Fruit fly (Drosophila melanogaster) whole organism, wandering third instar larva: ENCODE data around the gene Gfrl.

Experiments used
- CrebA ChIP-seq: fragments of 200-800 bp; sonication (Bioruptor generic); optimal IDR thresholded peaks from 2 replicates; lab custom pipeline; 2016; ENCODE audit warnings: missing biosample characterization, mild to moderate bottlenecking, missing genetic modification characterization, borderline replicate concordance
- Dif ChIP-seq: fragments of 200-275, 200-300 bp; sonication (Bioruptor generic); optimal IDR thresholded peaks from 2 replicates; lab custom pipeline; 2018; ENCODE audit warnings: missing biosample characterization, missing genetic modification characterization; ENCODE audit not compliant: partially characterized antibody
- Rel ChIP-seq, 2 experiments: fragments of 200-800 bp; sonication (Bioruptor generic) in 1 of 2; optimal IDR thresholded peaks; 2 replicates in 1 of 2; 3 replicates in 1 of 2; lab custom pipeline; 2016 to 2019; ENCODE audit warnings: mild to moderate bottlenecking in 2 of 2, missing biosample characterization in 2 of 2, missing genetic modification characterization in 2 of 2, moderate library complexity in 1 of 2
- pan ChIP-seq: fragments of >200 bp; optimal IDR thresholded peaks from 2 replicates; lab custom pipeline; 2017
- psq ChIP-seq: fragments of 200-800 bp; sonication (Bioruptor generic); optimal IDR thresholded peaks from 3 replicates; lab custom pipeline; 2017; ENCODE audit warnings: missing biosample characterization, mild to moderate bottlenecking, missing genetic modification characterization, moderate library complexity
- rgr ChIP-seq: fragments of 200-800 bp; sonication (Bioruptor generic); optimal IDR thresholded peaks from 3 replicates; lab custom pipeline; 2016; ENCODE audit warnings: missing biosample characterization, mild to moderate bottlenecking, missing genetic modification characterization
- tai ChIP-seq: sonication (Bioruptor generic); optimal IDR thresholded peaks from 2 replicates; lab custom pipeline; 2016; ENCODE audit warnings: missing biosample characterization, missing genetic modification characterization
- woc ChIP-seq: sonication (Bioruptor generic); optimal IDR thresholded peaks from 2 replicates; lab custom pipeline; 2016; ENCODE audit warnings: missing biosample characterization, mild to moderate bottlenecking, missing genetic modification characterization

dm6 chr3R:20407245-20407644 lies 77.1 kb downstream of the Gfrl start:
- TF ChIP-seq rgr (GFP tag; lab: Kevin White, UChicago) (no peak), tai (GFP tag; lab: Kevin White, UChicago) (no peak), CrebA (GFP tag; lab: Kevin White, UChicago) (no peak), psq (GFP tag; lab: Kevin White, UChicago) (no peak), Rel (GFP tag; optimal IDR thresholded peaks at IDR 0.05; lab: Kevin White, UChicago) (no peak), Rel (tag; optimal IDR thresholded peaks at IDR 0.05; lab: Kevin White, UChicago) (no peak), pan (lab: Kevin White, UChicago) (no peak), woc (GFP tag; lab: Kevin White, UChicago) (no peak), Dif (GFP tag; lab: Kevin White, UChicago) (no peak)
